Worm (Caenorhabditis elegans) whole organism, L2 larva: ENCODE data around the gene tsp-5.

ENCODE experiments used
- R02D3.7 ChIP-seq: fragments of 150-350 bp; optimal IDR thresholded peaks from 2 replicates; lab custom pipeline; 2014; ENCODE audit warnings: missing biosample characterization, missing genetic modification characterization
- blmp-1 ChIP-seq: sonication (generic microtip); optimal IDR thresholded peaks from 2 replicates; lab custom pipeline; 2017; ENCODE audit warnings: missing genetic modification characterization, mild to moderate bottlenecking, missing compliant biosample characterization, antibody characterized with exemption, moderate library complexity; ENCODE audit not compliant: insufficient read depth
- egl-27 ChIP-seq: sonication (generic microtip); optimal IDR thresholded peaks from 3 replicates; lab custom pipeline; 2017; ENCODE audit warnings: missing biosample characterization, missing genetic modification reagents, missing genetic modification characterization
- elt-3 ChIP-seq: sonication (generic microtip); optimal IDR thresholded peaks from 2 replicates; lab custom pipeline; 2017; ENCODE audit warnings: missing biosample characterization, missing genetic modification characterization
- gmeb-1 ChIP-seq: fragments of 150-350 bp; optimal IDR thresholded peaks from 2 replicates; lab custom pipeline; 2014; ENCODE audit warnings: missing biosample characterization, missing genetic modification characterization
- nhr-12 ChIP-seq: fragments of 150-350 bp; optimal IDR thresholded peaks from 2 replicates; lab custom pipeline; 2014; ENCODE audit warnings: missing biosample characterization, missing genetic modification characterization
- nhr-237 ChIP-seq: fragments of 150-350 bp; optimal IDR thresholded peaks from 2 replicates; lab custom pipeline; 2014; ENCODE audit warnings: missing biosample characterization, missing genetic modification characterization
- nhr-77 ChIP-seq: fragments of 150-350 bp; optimal IDR thresholded peaks from 2 replicates; lab custom pipeline; 2014; ENCODE audit warnings: missing biosample characterization, missing genetic modification characterization
- snpc-4 ChIP-seq: fragments of 150-350 bp; optimal IDR thresholded peaks from 2 replicates; lab custom pipeline; 2014; ENCODE audit warnings: missing biosample characterization, missing genetic modification characterization
- unc-55 ChIP-seq: fragments of 150-350 bp; sonication (generic microtip); optimal IDR thresholded peaks from 3 replicates; lab custom pipeline; 2014; ENCODE audit warnings: missing biosample characterization, missing genetic modification reagents, missing genetic modification characterization
- unc-62 ChIP-seq: fragments of 150-350 bp; optimal IDR thresholded peaks from 2 replicates; lab custom pipeline; 2014; ENCODE audit warnings: missing biosample characterization, missing genetic modification reagents, missing genetic modification characterization
- ztf-11 ChIP-seq: sonication (generic microtip); optimal IDR thresholded peaks from 2 replicates; lab custom pipeline; 2017; ENCODE audit warnings: missing biosample characterization, missing genetic modification characterization

DNA sequence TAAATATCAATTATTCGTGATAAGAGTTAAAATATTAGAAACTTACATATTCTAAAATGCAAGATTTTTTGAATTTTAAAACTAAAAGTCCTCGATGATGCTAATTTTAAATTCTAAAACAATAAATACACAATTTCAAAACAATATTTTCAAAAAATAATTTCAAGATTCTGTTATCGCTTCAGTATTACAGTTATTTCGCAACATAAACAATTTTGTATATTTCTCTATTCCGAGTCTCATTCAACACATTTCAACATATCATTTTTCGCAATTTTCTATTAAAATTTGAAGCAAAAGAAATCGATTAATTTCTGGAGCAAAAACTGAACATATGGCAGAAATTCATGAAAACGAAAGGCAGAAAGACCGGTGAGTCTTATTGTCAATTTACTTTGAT, 41.6 kb upstream of the tsp-5 start, which contains the start of gene fbxa-98:
- TF ChIP-seq ztf-11 (tag; lab: Kevin White, UChicago) (no peak), R02D3.7 (tag; lab: Kevin White, UChicago) (no peak), unc-55 (GFP tag; lab: Kevin White, UChicago) (no peak), nhr-237 (tag; lab: Kevin White, UChicago) (no peak), elt-3 (tag; lab: Kevin White, UChicago) (no peak), egl-27 (tag; lab: Kevin White, UChicago) (no peak), nhr-12 (tag; lab: Kevin White, UChicago) (no peak), blmp-1 (tag; lab: Kevin White, UChicago) (no peak), snpc-4 (no peak), unc-62 (GFP tag; lab: Kevin White, UChicago) (no peak), nhr-77 (tag; lab: Kevin White, UChicago) (no peak), gmeb-1 (no peak)
